Worm (Caenorhabditis elegans) whole organism, L2 larva: Measurements from ENCODE around the gene F53F1.6.

Experiments
- ZK546.5 ChIP-seq: sonication (generic microtip); optimal IDR thresholded peaks from 2 replicates; lab custom pipeline; 2017; ENCODE audit warnings: missing biosample characterization, missing genetic modification characterization
- dmd-4 ChIP-seq: sonication (generic microtip); optimal IDR thresholded peaks from 2 replicates; lab custom pipeline; 2017; ENCODE audit warnings: missing biosample characterization, missing genetic modification characterization
- fos-1 ChIP-seq: fragments of 150-350 bp; optimal IDR thresholded peaks from 2 replicates; lab custom pipeline; 2014; ENCODE audit warnings: missing biosample characterization, missing genetic modification characterization
- mbf-1 ChIP-seq: sonication (generic microtip); optimal IDR thresholded peaks from 2 replicates; lab custom pipeline; 2017; ENCODE audit warnings: missing biosample characterization, missing genetic modification characterization
- nhr-12 ChIP-seq: fragments of 150-350 bp; optimal IDR thresholded peaks from 2 replicates; lab custom pipeline; 2014; ENCODE audit warnings: missing biosample characterization, missing genetic modification characterization
- nhr-237 ChIP-seq: fragments of 150-350 bp; optimal IDR thresholded peaks from 2 replicates; lab custom pipeline; 2014; ENCODE audit warnings: missing biosample characterization, missing genetic modification characterization
- nhr-6 ChIP-seq: fragments of 150-350 bp; optimal IDR thresholded peaks from 2 replicates; lab custom pipeline; 2014; ENCODE audit warnings: missing biosample characterization, missing genetic modification characterization
- skn-1 ChIP-seq: sonication (generic microtip); optimal IDR thresholded peaks from 2 replicates; lab custom pipeline; 2017; ENCODE audit warnings: missing biosample characterization, missing genetic modification characterization
- snpc-4 ChIP-seq: fragments of 150-350 bp; optimal IDR thresholded peaks from 2 replicates; lab custom pipeline; 2014; ENCODE audit warnings: missing biosample characterization, missing genetic modification characterization
- ztf-11 ChIP-seq: sonication (generic microtip); optimal IDR thresholded peaks from 2 replicates; lab custom pipeline; 2017; ENCODE audit warnings: missing biosample characterization, missing genetic modification characterization

ce11 chrV:13423608-13424007, 6.2 kb upstream of the F53F1.6 start, which contains the start of gene srv-10:
- TF ChIP-seq fos-1 (tag; lab: Kevin White, UChicago) = no peak
- no peak for TF ChIP-seq snpc-4 (tag; lab: Kevin White, UChicago)
- TF ChIP-seq ztf-11 (tag; lab: Kevin White, UChicago) = no peak
- no peak for TF ChIP-seq nhr-237
- TF ChIP-seq ZK546.5 (tag; lab: Kevin White, UChicago) = no peak
- TF ChIP-seq nhr-6 (tag; lab: Kevin White, UChicago) = no peak
- TF ChIP-seq skn-1 (tag; lab: Kevin White, UChicago) = no peak
- no peak for TF ChIP-seq nhr-12
- TF ChIP-seq mbf-1 (tag; lab: Kevin White, UChicago) = no peak
- TF ChIP-seq dmd-4 = no peak
